Fruit fly (Drosophila melanogaster): ENCODE measurements around the gene CG31457.

Gene CG31457

dm6 chr3R:23176445-23177087, 48.8 kb upstream of the CG31457 start (continued):
- TF ChIP-seq Rx (GFP tag; IDR thresholded peaks at IDR 0.05) = no peak
- peak; percentile 29; the same call in 1 of the 2 replicates for TF ChIP-seq CG43689 (GFP tag; IDR thresholded peaks at IDR 0.05)
- no peak for TF ChIP-seq CG12391 (tag; optimal IDR thresholded peaks at IDR 0.05)
- TF ChIP-seq Ets65A (GFP tag) = peak; percentile 38
- TF ChIP-seq en (GFP tag; optimal IDR thresholded peaks at IDR 0.05) = no peak
- TF ChIP-seq pb (GFP tag; optimal IDR thresholded peaks at IDR 0.05) = no peak
- no peak for TF ChIP-seq crp (GFP tag; optimal IDR thresholded peaks at IDR 0.05)
- TF ChIP-seq Deaf1 (tag; optimal IDR thresholded peaks at IDR 0.05) = no peak
- TF ChIP-seq CG33557 (GFP tag; optimal IDR thresholded peaks at IDR 0.05) = no peak
- TF ChIP-seq CG17568 (GFP tag; optimal IDR thresholded peaks at IDR 0.05) = peak; percentile 44
- TF ChIP-seq CG9727 (GFP tag; optimal IDR thresholded peaks at IDR 0.05) = peak; percentile 4
- TF ChIP-seq maf-S (GFP tag; optimal IDR thresholded peaks at IDR 0.05) = no peak
- peak; percentile 59 for TF ChIP-seq Hey (tag; optimal IDR thresholded peaks at IDR 0.05)
- peak; percentile 19 for TF ChIP-seq CG10431 (GFP tag; optimal IDR thresholded peaks at IDR 0.05)
- TF ChIP-seq sens (GFP tag) = peak; percentile 78
- TF ChIP-seq Dbx (GFP tag; IDR thresholded peaks at IDR 0.05) = peak; percentile 69; the same call in 2 of the 3 replicates
- peak; percentile 37 for TF ChIP-seq sug (tag; optimal IDR thresholded peaks at IDR 0.05)
- TF ChIP-seq CG17328 (GFP tag; IDR thresholded peaks at IDR 0.05) = no peak
- no peak for TF ChIP-seq CG32767 (GFP tag; IDR thresholded peaks at IDR 0.05)
- TF ChIP-seq Poxn (GFP tag; IDR thresholded peaks at IDR 0.05) = no peak
- peak; percentile 66; the same call in 1 of the 2 replicates for TF ChIP-seq Awh (GFP tag; IDR thresholded peaks at IDR 0.05)
- no peak for TF ChIP-seq usp (GFP tag; optimal IDR thresholded peaks at IDR 0.05)
- peak; percentile 66 for TF ChIP-seq CG13296 (GFP tag; optimal IDR thresholded peaks at IDR 0.05)
- TF ChIP-seq Xrp1 (GFP tag; IDR thresholded peaks at IDR 0.05) = peak; percentile 50; the same call in 1 of the 2 replicates
- peak; percentile 20 for TF ChIP-seq Jarid2 (GFP tag; optimal IDR thresholded peaks at IDR 0.05)
- TF ChIP-seq cwo (GFP tag; optimal IDR thresholded peaks at IDR 0.05) = peak; percentile 69
- TF ChIP-seq sqz (GFP tag; optimal IDR thresholded peaks at IDR 0.05) = peak; percentile 35
- no peak for TF ChIP-seq pan (optimal IDR thresholded peaks at IDR 0.05)
- TF ChIP-seq pan (GFP tag; optimal IDR thresholded peaks at IDR 0.05 in 1 of 2, IDR thresholded peaks at IDR 0.05 in 1 of 2) = peak in 1 of 2 experiments; percentile 33
- TF ChIP-seq wdn (GFP tag; IDR thresholded peaks at IDR 0.05) = no peak
- no peak for TF ChIP-seq Hr51 (GFP tag; optimal IDR thresholded peaks at IDR 0.05)
- TF ChIP-seq esg (GFP tag; conservative IDR thresholded peaks at IDR 0.05) = no peak
- TF ChIP-seq CG13894 (tag; optimal IDR thresholded peaks at IDR 0.05) = peak; percentile 45
- TF ChIP-seq NfI (GFP tag; optimal IDR thresholded peaks at IDR 0.05) = peak; percentile 25
- no peak for TF ChIP-seq gfzf (GFP tag; optimal IDR thresholded peaks at IDR 0.05)
- no peak for TF ChIP-seq hbn (GFP tag; IDR thresholded peaks at IDR 0.05; ENCODE audit: partially characterized antibody)
- TF ChIP-seq CG5180 (GFP tag; optimal IDR thresholded peaks at IDR 0.05) = peak; percentile 30
- TF ChIP-seq bab2 (GFP tag; optimal IDR thresholded peaks at IDR 0.05) = peak; percentile 46
- TF ChIP-seq nau (GFP tag; optimal IDR thresholded peaks at IDR 0.05) = peak; percentile 60
- TF ChIP-seq dpn (GFP tag; optimal IDR thresholded peaks at IDR 0.05) = peak in 1 of 2 experiments; percentile 40
- no peak for TF ChIP-seq Scr (GFP tag; IDR thresholded peaks at IDR 0.05; ENCODE audit: partially characterized antibody)
- TF ChIP-seq p53 (GFP tag; optimal IDR thresholded peaks at IDR 0.05) = no peak
- peak; percentile 57 for TF ChIP-seq CG4328 (GFP tag; optimal IDR thresholded peaks at IDR 0.05)
- 0 out of 2 replicates have a peak, but pooled peaks have one; percentile 45 for TF ChIP-seq CG14441 (GFP tag; IDR thresholded peaks at IDR 0.05)
- TF ChIP-seq CG18262 (tag; optimal IDR thresholded peaks at IDR 0.05) = peak; percentile 2
- TF ChIP-seq Hr78 (GFP tag; optimal IDR thresholded peaks at IDR 0.05) = no peak
- TF ChIP-seq lab (GFP tag; optimal IDR thresholded peaks at IDR 0.05) = peak; percentile 81
- TF ChIP-seq odd (GFP tag; optimal IDR thresholded peaks at IDR 0.05) = peak; percentile 51
- TF ChIP-seq CG12071 (GFP tag; optimal IDR thresholded peaks at IDR 0.05) = peak; percentile 80
